Comparison of ENCODE assay signal across 1 worm cellular context in the genomic region with DNA sequence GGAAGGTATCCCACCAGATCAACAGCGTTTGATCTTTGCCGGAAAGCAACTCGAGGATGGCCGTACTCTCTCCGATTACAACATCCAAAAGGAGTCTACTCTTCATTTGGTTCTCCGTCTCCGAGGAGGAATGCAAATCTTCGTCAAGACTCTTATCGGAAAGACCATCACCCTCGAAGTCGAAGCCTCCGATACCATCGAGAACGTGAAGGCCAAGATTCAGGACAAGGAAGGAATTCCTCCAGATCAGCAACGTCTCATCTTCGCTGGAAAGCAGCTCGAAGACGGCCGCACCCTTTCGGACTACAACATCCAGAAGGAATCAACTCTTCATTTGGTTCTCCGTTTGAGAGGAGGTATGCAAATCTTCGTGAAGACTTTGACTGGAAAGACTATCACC.
TF ChIP-seq lines count a peak whose summit lies in the region.

No protein-coding gene starts in this region.

TF ChIP-seq in whole organism, L4 larva, 104 proteins besides CTCF, POLR2A, EP300 and RAD21 (continued from another document):
- no peak for TF ChIP-seq cey-2 (tag; optimal IDR thresholded peaks at IDR 0.05; lab: Kevin White, UChicago; ENCODE audit: borderline replicate concordance, insufficient read depth)
- TF ChIP-seq madf-9 (GFP tag; conservative IDR thresholded peaks at IDR 0.05; lab: Robert Waterston, UW): no peak; the same call in 1 of the 2 replicates
- no peak; the same call in 1 of the 2 replicates for TF ChIP-seq nhr-42 (GFP tag; IDR thresholded peaks at IDR 0.05; lab: Robert Waterston, UW)
- no peak for TF ChIP-seq ceh-28 (tag; optimal IDR thresholded peaks at IDR 0.05; lab: Kevin White, UChicago)
- TF ChIP-seq spr-1 (tag; optimal IDR thresholded peaks at IDR 0.05; lab: Kevin White, UChicago): no peak
- no peak for TF ChIP-seq hlh-30 (tag; optimal IDR thresholded peaks at IDR 0.05; lab: Kevin White, UChicago; ENCODE audit: insufficient read depth)
- no peak for TF ChIP-seq dmd-6 (GFP tag; IDR thresholded peaks at IDR 0.05; lab: Robert Waterston, UW)
- peak; percentile 52; the same call in 1 of the 2 replicates for TF ChIP-seq egl-43 (GFP tag; IDR thresholded peaks at IDR 0.05; lab: Robert Waterston, UW)
